Worm (Caenorhabditis elegans): ENCODE results near the gene nape-1.

- TF ChIP-seq nfya-1 (tag; optimal IDR thresholded peaks at IDR 0.05; ENCODE audit: borderline replicate concordance, insufficient read depth) (no peak), B0261.1 (tag; optimal IDR thresholded peaks at IDR 0.05) (no peak), ekl-4 (GFP tag; IDR thresholded peaks at IDR 0.05) (no peak), K12H6.12 (tag; optimal IDR thresholded peaks at IDR 0.05) (no peak), zim-3 (tag; optimal IDR thresholded peaks at IDR 0.05) (no peak), athp-1 (tag; optimal IDR thresholded peaks at IDR 0.05) (no peak), madf-3 (GFP tag; IDR thresholded peaks at IDR 0.05) (no peak), ceh-91 (GFP tag; IDR thresholded peaks at IDR 0.05) (no peak), let-526 (GFP tag; IDR thresholded peaks at IDR 0.05) (no peak), pbrm-1 (GFP tag; IDR thresholded peaks at IDR 0.05) (no peak), unc-130 (GFP tag; optimal IDR thresholded peaks at IDR 0.05) (no peak), nhr-90 (tag; optimal IDR thresholded peaks at IDR 0.05) (no peak)
Observed at ce11 chrIV:3725361-3725760, 15.3 kb downstream of the nape-1 start, which contains the start of gene Y37E11AM.2.
